Worm (Caenorhabditis elegans): ENCODE measurements around the gene aly-3.

- TF ChIP-seq blmp-1 (tag; optimal IDR thresholded peaks at IDR 0.05; ENCODE audit: insufficient read depth) (peak; percentile 55), nhr-77 (tag; optimal IDR thresholded peaks at IDR 0.05) (peak; percentile 30), nhr-23 (tag; optimal IDR thresholded peaks at IDR 0.05) (no peak), R02D3.7 (tag; optimal IDR thresholded peaks at IDR 0.05) (no peak), Y55F3AM.14 (GFP tag; optimal IDR thresholded peaks at IDR 0.05) (peak; percentile 75), aly-2 (tag; optimal IDR thresholded peaks at IDR 0.05) (no peak), egl-27 (tag; optimal IDR thresholded peaks at IDR 0.05) (peak; percentile 49), ceh-82 (tag; optimal IDR thresholded peaks at IDR 0.05) (peak; percentile 37)
Measured at ce11 chrIV:12086498-12086897, 36.6 kb upstream of the aly-3 start.

Measured in whole organism, L2 larva.